Worm (Caenorhabditis elegans): ENCODE results near the gene nhr-99.

ce11 chrV:464800-465199, 9.8 kb upstream of the nhr-99 start, which contains the start of gene nhr-201:
- TF ChIP-seq unc-62 (GFP tag; optimal IDR thresholded peaks at IDR 0.05) (no peak), ceh-83 (GFP tag; optimal IDR thresholded peaks at IDR 0.05) (no peak), nhr-76 (tag; optimal IDR thresholded peaks at IDR 0.05) (no peak), ztf-11 (tag; optimal IDR thresholded peaks at IDR 0.05) (no peak), nhr-237 (tag; optimal IDR thresholded peaks at IDR 0.05) (no peak), lsy-2 (tag; optimal IDR thresholded peaks at IDR 0.05) (no peak), elt-1 (tag; optimal IDR thresholded peaks at IDR 0.05; ENCODE audit: borderline replicate concordance, insufficient read depth) (no peak), nhr-28 (tag; optimal IDR thresholded peaks at IDR 0.05) (no peak), unc-39 (tag; optimal IDR thresholded peaks at IDR 0.05) (no peak), drap-1 (GFP tag; optimal IDR thresholded peaks at IDR 0.05) (no peak), mep-1 (tag; optimal IDR thresholded peaks at IDR 0.05) (no peak)

Data from whole organism, mixed stage, embryonic.